Worm (Caenorhabditis elegans): ENCODE measurements around the gene selt-1.2.

DNA sequence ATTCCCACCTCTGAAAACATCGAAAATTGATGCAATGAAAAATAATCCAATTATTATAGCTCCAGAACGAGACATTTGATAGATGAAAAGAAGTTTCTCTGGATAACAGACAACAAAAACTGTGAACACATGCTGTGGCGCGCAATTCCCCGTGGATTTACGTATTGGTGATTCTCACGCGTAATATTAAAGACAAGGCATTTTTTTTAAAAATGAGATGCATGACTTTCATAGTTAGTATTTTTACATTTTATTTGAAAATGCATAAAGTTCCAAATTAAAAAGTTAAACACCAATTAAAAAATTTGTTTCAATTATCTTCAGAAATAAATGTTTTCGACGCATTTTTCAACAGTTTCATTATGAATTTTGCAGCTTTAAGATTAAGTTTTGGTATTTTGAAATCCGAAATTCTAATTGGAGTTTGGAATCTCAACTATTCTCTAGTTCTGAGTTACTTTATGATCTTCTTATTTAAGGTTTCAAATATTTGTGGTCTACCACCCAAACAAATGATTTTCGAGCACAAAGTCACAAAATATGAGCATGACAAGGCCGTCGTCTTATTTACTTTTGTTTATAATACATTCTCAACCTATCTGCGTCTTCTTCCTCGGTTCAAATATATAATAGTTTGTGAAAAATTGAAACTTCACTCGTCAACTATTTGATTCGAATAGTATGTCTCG, at the start of gene selt-1.2, which contains the start of gene F28H7.2:
- no peak for TF ChIP-seq Y48G9A.11 (GFP tag; IDR thresholded peaks at IDR 0.05)
- TF ChIP-seq mdl-1 (tag; optimal IDR thresholded peaks at IDR 0.05) = no peak
- TF ChIP-seq zag-1 (tag; optimal IDR thresholded peaks at IDR 0.05) = no peak
- TF ChIP-seq lin-13 (GFP tag; optimal IDR thresholded peaks at IDR 0.05) = no peak
- TF ChIP-seq daf-16 (GFP tag; optimal IDR thresholded peaks at IDR 0.05) = no peak
- no peak for TF ChIP-seq daf-16 (tag; optimal IDR thresholded peaks at IDR 0.05)

Data from whole organism, L4 larva.